Worm (Caenorhabditis elegans) whole organism, midembryonic: Measurements from ENCODE around the gene lido-10.

ENCODE experiments used
- flt-1 ChIP-seq: fragments of 200-800 bp; sonication (Bioruptor generic); IDR thresholded peaks from 2 replicates; pipeline ENCODE4 v1.3.6; 2022; ENCODE audit warnings: missing genetic modification characterization, missing compliant biosample characterization
- med-1 ChIP-seq: sonication (generic microtip); optimal IDR thresholded peaks from 2 replicates; lab custom pipeline; 2017; ENCODE audit warnings: missing genetic modification characterization, mild to moderate bottlenecking, missing compliant biosample characterization, antibody characterized with exemption, missing genetic modification reagents; ENCODE audit not compliant: insufficient read depth
- ref-1 ChIP-seq: fragments of 200-800 bp; sonication (Bioruptor generic); conservative IDR thresholded peaks from 2 replicates; pipeline ENCODE4 v1.3.6; 2022; ENCODE audit warnings: missing genetic modification reagents, missing genetic modification characterization, missing compliant biosample characterization
- tab-1 ChIP-seq: fragments of 200-800 bp; sonication (Bioruptor generic); IDR thresholded peaks from 2 replicates; pipeline ENCODE4 v1.3.6; 2022; ENCODE audit warnings: missing genetic modification characterization, missing compliant biosample characterization
- ztf-23 ChIP-seq: fragments of 200-800 bp; sonication (Bioruptor generic); IDR thresholded peaks from 2 replicates; pipeline ENCODE4 v1.3.6; 2022; ENCODE audit warnings: missing genetic modification reagents, missing genetic modification characterization, missing compliant biosample characterization
- ztf-29 ChIP-seq: fragments of 200-800 bp; sonication (Bioruptor generic); IDR thresholded peaks from 2 replicates; pipeline ENCODE4 v1.3.6; 2022; ENCODE audit warnings: missing genetic modification reagents, missing genetic modification characterization, missing compliant biosample characterization

ce11 chrII:2991555-2992083 is 10.7 kb upstream of the lido-10 start, which contains the start of gene K08A2.2:
- TF ChIP-seq tab-1 (GFP tag; lab: Robert Waterston, UW) (no peak), flt-1 (GFP tag; lab: Robert Waterston, UW) (no peak), ztf-29 (GFP tag; lab: Robert Waterston, UW) (no peak), ref-1 (no peak), med-1 (GFP tag; lab: Kevin White, UChicago) (no peak), ztf-23 (GFP tag; lab: Robert Waterston, UW) (no peak)
